Worm (Caenorhabditis elegans) whole organism, L1 larva: Measurements from ENCODE around the gene K08B5.1.

Experiments used
- aly-2 ChIP-seq: fragments of 150-350 bp; optimal IDR thresholded peaks from 2 replicates; lab custom pipeline; 2014; ENCODE audit warnings: missing biosample characterization, missing genetic modification characterization
- blmp-1 ChIP-seq: fragments of 150-350 bp; optimal IDR thresholded peaks from 2 replicates; lab custom pipeline; 2014; ENCODE audit warnings: missing biosample characterization, missing genetic modification characterization
- ceh-63 ChIP-seq: fragments of 200-800 bp; sonication (Bioruptor generic); optimal IDR thresholded peaks from 2 replicates; lab custom pipeline; 2018; ENCODE audit warnings: mild to moderate bottlenecking, missing genetic modification characterization, missing compliant biosample characterization
- ceh-8 ChIP-seq: fragments of 200-800 bp; sonication (Bioruptor generic); optimal IDR thresholded peaks from 2 replicates; lab custom pipeline; 2018; ENCODE audit warnings: mild to moderate bottlenecking, missing genetic modification characterization, moderate library complexity, missing compliant biosample characterization
- ceh-90 ChIP-seq: sonication (generic microtip); optimal IDR thresholded peaks from 2 replicates; lab custom pipeline; 2016; ENCODE audit warnings: missing genetic modification characterization, missing compliant biosample characterization
- dsc-1 ChIP-seq: sonication (generic microtip); optimal IDR thresholded peaks from 2 replicates; lab custom pipeline; 2016; ENCODE audit warnings: mild to moderate bottlenecking, missing genetic modification characterization, missing compliant biosample characterization
- efl-1 ChIP-seq, 4 experiments: fragments of 150-350 bp; optimal IDR thresholded peaks in 3 of 4; peaks in 1 of 4; 1 replicate in 1 of 4; 2 replicates in 3 of 4; lab custom pipeline; 2014; ENCODE audit warnings: missing biosample characterization in 2 of 4, missing genetic modification characterization in 2 of 4, missing genetic modification reagents in 2 of 4
- efl-3 ChIP-seq: fragments of 200-800 bp; sonication (Bioruptor generic); optimal IDR thresholded peaks from 2 replicates; lab custom pipeline; 2018; ENCODE audit warnings: mild to moderate bottlenecking, missing genetic modification characterization, missing compliant biosample characterization
- elt-2 ChIP-seq: sonication (generic microtip); optimal IDR thresholded peaks from 2 replicates; lab custom pipeline; 2016; ENCODE audit warnings: missing genetic modification characterization, mild to moderate bottlenecking, inconsistent platforms, missing compliant biosample characterization, missing genetic modification reagents
- fkh-10 ChIP-seq: sonication (generic microtip); optimal IDR thresholded peaks from 2 replicates; lab custom pipeline; 2017; ENCODE audit warnings: missing biosample characterization, missing genetic modification reagents, missing genetic modification characterization
- fkh-4 ChIP-seq: sonication (generic microtip); optimal IDR thresholded peaks from 2 replicates; lab custom pipeline; 2016; ENCODE audit warnings: missing compliant biosample characterization, missing genetic modification characterization, borderline replicate concordance
- fkh-8 ChIP-seq: sonication (generic microtip); optimal IDR thresholded peaks from 2 replicates; lab custom pipeline; 2016; ENCODE audit warnings: mild to moderate bottlenecking, missing genetic modification characterization, missing compliant biosample characterization
- grh-1 ChIP-seq: fragments of 200-800 bp; sonication (Bioruptor generic); IDR thresholded peaks from 2 replicates; pipeline ENCODE4 v1.3.6; 2022; ENCODE audit warnings: missing genetic modification reagents, missing genetic modification characterization, missing compliant biosample characterization
- hlh-4 ChIP-seq: sonication (generic microtip); optimal IDR thresholded peaks from 2 replicates; lab custom pipeline; 2016; ENCODE audit warnings: mild to moderate bottlenecking, missing genetic modification characterization, missing compliant biosample characterization
- lin-14 ChIP-seq: fragments of 200-800 bp; sonication (Bioruptor generic); optimal IDR thresholded peaks from 2 replicates; lab custom pipeline; 2018; ENCODE audit warnings: mild to moderate bottlenecking, missing genetic modification characterization, moderate library complexity, missing compliant biosample characterization
- lin-15B ChIP-seq: fragments of 150-350 bp; sonication (generic microtip); optimal IDR thresholded peaks from 3 replicates; lab custom pipeline; 2014; ENCODE audit warnings: missing biosample characterization, missing genetic modification characterization
- mep-1 ChIP-seq: fragments of 150-350 bp; optimal IDR thresholded peaks from 2 replicates; lab custom pipeline; 2014; ENCODE audit warnings: missing biosample characterization, missing genetic modification characterization
- nhr-71 ChIP-seq: sonication (generic microtip); optimal IDR thresholded peaks from 2 replicates; lab custom pipeline; 2016; ENCODE audit warnings: mild to moderate bottlenecking, missing genetic modification characterization, moderate library complexity, missing compliant biosample characterization
- nhr-77 ChIP-seq: fragments of 150-350 bp; optimal IDR thresholded peaks from 2 replicates; lab custom pipeline; 2014; ENCODE audit warnings: missing biosample characterization, missing genetic modification characterization
- pax-3 ChIP-seq: fragments of 200-800 bp; sonication (Bioruptor generic); optimal IDR thresholded peaks from 2 replicates; lab custom pipeline; 2018; ENCODE audit warnings: mild to moderate bottlenecking, missing genetic modification characterization, moderate library complexity, missing compliant biosample characterization
- snpc-4 ChIP-seq: fragments of 150-350 bp; optimal IDR thresholded peaks from 2 replicates; lab custom pipeline; 2014; ENCODE audit warnings: missing biosample characterization, missing genetic modification characterization
- snu-23 ChIP-seq: sonication (generic microtip); optimal IDR thresholded peaks from 2 replicates; lab custom pipeline; 2016; ENCODE audit warnings: missing genetic modification characterization, missing compliant biosample characterization
- tbx-2 ChIP-seq: sonication (generic microtip); optimal IDR thresholded peaks from 2 replicates; lab custom pipeline; 2016; ENCODE audit warnings: missing genetic modification characterization, missing compliant biosample characterization
- unc-30 ChIP-seq: sonication (generic microtip); optimal IDR thresholded peaks from 2 replicates; lab custom pipeline; 2017; ENCODE audit warnings: missing biosample characterization, missing genetic modification characterization
- unc-86 ChIP-seq: sonication (generic microtip); optimal IDR thresholded peaks from 2 replicates; lab custom pipeline; 2016; ENCODE audit warnings: missing genetic modification characterization, missing compliant biosample characterization
- xbp-1 ChIP-seq: sonication (generic microtip); optimal IDR thresholded peaks from 2 replicates; lab custom pipeline; 2016; ENCODE audit warnings: missing genetic modification characterization, missing compliant biosample characterization

The K08B5.1 gene

ce11 chrX:16591533-16591932, 33.3 kb downstream of the K08B5.1 start:
- TF ChIP-seq elt-2 (tag; lab: Kevin White, UChicago) (no peak), snpc-4 (tag; lab: Kevin White, UChicago) (no peak), lin-14 (no peak), blmp-1 (no peak), xbp-1 (no peak), efl-1 (optimal IDR thresholded peaks at IDR 0.05; lab: Kevin White, UChicago) (no peak), efl-1 (GFP tag; optimal IDR thresholded peaks at IDR 0.05 in 1 of 2; lab: Kevin White, UChicago) (peak in 1 of 2 experiments; percentile 87), mep-1 (tag; lab: Kevin White, UChicago) (no peak)
- TF ChIP-seq, all 84 proteins: peak for 1

- TF ChIP-seq blmp-1, result no peak
- no peak for TF ChIP-seq unc-86 (tag; lab: Kevin White, UChicago)
These were observed 36.7 kb downstream of the K08B5.1 start, which contains the start of gene cdh-9 for ce11 chrX:16594931-16595330. Gene cdh-9, plus strand, starts transcription at chrX:16595231.

DNA sequence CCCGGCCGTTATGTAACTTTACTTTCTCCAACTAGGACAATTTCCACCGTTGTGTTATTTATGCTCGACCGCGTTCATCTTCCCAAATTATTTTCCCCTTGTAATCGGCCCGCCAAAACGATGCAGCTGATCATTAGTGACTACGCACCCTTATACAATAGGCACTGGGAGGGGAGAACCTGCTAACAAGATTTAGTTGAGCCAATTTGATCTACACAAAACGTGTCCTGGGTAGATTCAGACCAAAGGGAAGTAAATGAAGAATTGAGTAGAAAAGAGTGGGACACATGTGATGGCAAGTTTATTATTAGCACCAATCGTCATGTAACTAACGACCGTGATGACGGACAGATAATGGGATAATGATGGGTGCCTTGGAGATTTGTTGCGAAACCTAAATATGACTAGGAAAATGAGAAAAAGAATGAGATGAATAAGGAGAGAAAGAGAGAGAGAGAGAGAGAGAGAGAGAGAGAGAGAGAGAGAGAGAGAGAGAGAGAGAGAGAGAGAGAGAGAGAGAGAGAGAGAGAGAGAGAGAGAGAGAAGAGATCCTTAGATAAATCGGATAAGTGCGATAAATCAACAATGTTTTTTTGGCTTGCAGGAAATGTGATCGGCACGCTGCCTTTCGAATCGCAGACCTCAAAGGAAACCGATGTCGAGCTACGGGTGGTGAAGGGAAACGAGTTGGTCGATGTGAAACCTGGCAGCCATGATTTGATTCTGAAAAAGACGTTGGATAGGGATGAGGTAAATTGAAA, 37.5 kb downstream of the K08B5.1 start:
- TF ChIP-seq dsc-1 (tag; lab: Kevin White, UChicago), result peak; percentile 37
- peak; percentile 38 for TF ChIP-seq lin-14
- peak; percentile 59 for TF ChIP-seq ceh-8 (GFP tag; lab: Kevin White, UChicago)
- no peak for TF ChIP-seq ceh-63 (GFP tag; lab: Kevin White, UChicago)
- TF ChIP-seq fkh-8 (tag; lab: Kevin White, UChicago), result peak; percentile 2
- TF ChIP-seq, all 84 proteins: peak for 4

DNA sequence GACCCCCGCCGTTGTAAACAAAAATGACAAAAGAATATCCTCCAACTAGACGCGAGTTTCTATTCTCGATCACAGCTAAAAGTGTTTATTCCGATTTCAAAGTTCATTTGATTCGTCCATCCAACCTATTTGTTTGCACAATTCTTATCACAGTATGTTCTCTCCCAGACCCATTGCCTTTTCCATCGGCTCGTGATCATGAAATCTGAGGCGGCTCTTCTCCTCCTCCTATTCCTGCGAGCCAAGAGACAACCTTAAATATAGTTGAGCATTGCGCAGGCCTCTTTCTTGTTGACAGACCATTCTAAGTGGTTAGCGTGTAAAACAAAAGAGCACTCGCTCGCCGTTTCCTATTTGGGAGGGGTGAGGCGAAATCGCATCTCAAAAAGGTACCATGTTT, 38.7 kb downstream of the K08B5.1 start:
- TF ChIP-seq tbx-2 (tag; lab: Kevin White, UChicago), result no peak
- TF ChIP-seq unc-30 (tag; lab: Kevin White, UChicago), result no peak
- TF ChIP-seq hlh-4 (tag; lab: Kevin White, UChicago), result no peak

DNA sequence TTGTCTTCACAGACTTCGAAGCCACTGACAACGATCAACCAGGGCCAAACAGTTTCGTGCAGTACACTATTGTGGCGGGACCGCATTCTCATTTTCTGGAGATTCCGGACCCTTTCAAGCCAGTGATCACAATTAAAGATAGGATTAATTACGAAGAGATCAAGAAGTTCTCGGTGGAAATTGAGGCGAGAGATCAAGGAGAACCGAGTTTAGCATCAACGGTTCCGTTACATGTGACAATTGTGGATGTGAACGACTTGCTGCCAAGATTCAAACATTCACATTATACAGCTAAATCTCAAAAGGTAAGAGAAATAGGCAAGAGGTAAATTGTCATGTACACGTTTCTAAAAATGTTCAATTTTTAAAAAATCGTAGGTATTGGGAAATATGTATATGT, 39.6 kb downstream of the K08B5.1 start:
- TF ChIP-seq efl-3 (GFP tag; lab: Kevin White, UChicago), result no peak
- no peak for TF ChIP-seq elt-2 (tag; lab: Kevin White, UChicago)
- TF ChIP-seq snu-23 (GFP tag; lab: Kevin White, UChicago), result no peak
- no peak for TF ChIP-seq aly-2 (tag; lab: Kevin White, UChicago)
- no peak for TF ChIP-seq pax-3 (tag; lab: Kevin White, UChicago)
- TF ChIP-seq grh-1 (GFP tag; lab: Robert Waterston, UW), result no peak
- TF ChIP-seq nhr-77 (tag; lab: Kevin White, UChicago), result no peak
- TF ChIP-seq lin-14, result no peak
- TF ChIP-seq lin-15B, result no peak
- TF ChIP-seq, all 84 proteins: peak for 0

DNA sequence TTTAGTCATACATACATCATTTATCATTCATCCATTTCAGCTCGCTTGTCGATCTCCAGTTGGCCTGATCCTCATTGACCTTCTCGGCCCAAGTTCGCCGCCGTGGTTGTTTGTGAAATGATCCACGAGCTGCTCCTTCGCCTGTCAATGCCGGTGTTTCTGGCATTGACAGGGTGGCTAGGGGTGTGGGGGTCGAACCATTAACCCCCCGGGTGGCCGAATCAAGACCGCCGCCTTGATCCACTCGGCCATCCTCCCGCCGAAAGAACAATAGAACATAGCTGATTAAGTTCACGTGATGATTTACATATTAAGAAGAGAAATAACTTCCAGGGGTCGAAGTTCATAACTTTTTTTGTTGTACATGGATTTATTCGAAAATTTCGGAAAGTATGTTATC, 44.2 kb downstream of the K08B5.1 start, which contains the start of gene F59C12.4:
Gene F59C12.4 (minus strand): TSS at position 166 of the 400 bp plus-strand sequence.
- no peak for TF ChIP-seq efl-1 (optimal IDR thresholded peaks at IDR 0.05; lab: Kevin White, UChicago)
- peak in 1 of 2 experiments; percentile 57 for TF ChIP-seq efl-1 (GFP tag; optimal IDR thresholded peaks at IDR 0.05 in 1 of 2; lab: Kevin White, UChicago)
- TF ChIP-seq nhr-71, result peak; percentile 1
- peak; percentile 9 for TF ChIP-seq lin-14
- TF ChIP-seq fkh-4 (tag; lab: Kevin White, UChicago), result no peak

- TF ChIP-seq ceh-90 (tag; lab: Kevin White, UChicago) (no peak), fkh-10 (GFP tag; lab: Kevin White, UChicago) (peak; percentile 1)
These were observed 45.9 kb downstream of the K08B5.1 start for ce11 chrX:16604096-16604495.
